Fruit fly (Drosophila melanogaster) whole organism, embryonic: Measurements from ENCODE around the gene ClpP.

Experiments used
- Bteb2 ChIP-seq: fragments of 200-800 bp; sonication (Bioruptor generic); optimal IDR thresholded peaks from 2 replicates; lab custom pipeline; 2016; ENCODE audit warnings: missing biosample characterization, missing genetic modification characterization
- C15 ChIP-seq: fragments of 200-800 bp; sonication (Bioruptor generic); IDR thresholded peaks from 3 replicates; pipeline ENCODE4 v1.3.6; 2022; ENCODE audit warnings: missing biosample characterization, missing genetic modification characterization
- CG10979 ChIP-seq: fragments of 200-800 bp; sonication (Bioruptor generic); optimal IDR thresholded peaks from 2 replicates; lab custom pipeline; 2018; ENCODE audit warnings: missing biosample characterization, mild to moderate bottlenecking, missing genetic modification characterization, moderate library complexity
- CG12299 ChIP-seq: fragments of 200-800 bp; sonication (Bioruptor generic); optimal IDR thresholded peaks from 2 replicates; lab custom pipeline; 2018; ENCODE audit warnings: missing biosample characterization, mild to moderate bottlenecking, missing genetic modification characterization
- CG14860 ChIP-seq: fragments of 200-800 bp; sonication (Bioruptor generic); IDR thresholded peaks from 3 replicates; pipeline ENCODE4 v1.3.6; 2022; ENCODE audit warnings: missing biosample characterization, missing genetic modification characterization; ENCODE audit not compliant: partially characterized antibody
- CG15601 ChIP-seq: fragments of 200-800 bp; sonication (Bioruptor generic); optimal IDR thresholded peaks from 3 replicates; lab custom pipeline; 2019; ENCODE audit warnings: missing biosample characterization, mild to moderate bottlenecking, missing genetic modification characterization, moderate library complexity
- CG16815 ChIP-seq: fragments of 200-800 bp; sonication (Bioruptor generic); optimal IDR thresholded peaks from 3 replicates; lab custom pipeline; 2017; ENCODE audit warnings: missing biosample characterization, mild to moderate bottlenecking, missing genetic modification characterization
- CG17359 ChIP-seq: fragments of 200-800 bp; sonication (Bioruptor generic); optimal IDR thresholded peaks from 3 replicates; lab custom pipeline; 2018; ENCODE audit warnings: missing biosample characterization, mild to moderate bottlenecking, missing genetic modification characterization, moderate library complexity
- CG2678 ChIP-seq: fragments of 200-800 bp; sonication (Bioruptor generic); optimal IDR thresholded peaks from 3 replicates; lab custom pipeline; 2019; ENCODE audit warnings: missing biosample characterization, mild to moderate bottlenecking, missing genetic modification characterization, moderate library complexity
- CG30403 ChIP-seq: fragments of 200-800 bp; sonication (Bioruptor generic); optimal IDR thresholded peaks from 3 replicates; lab custom pipeline; 2016; ENCODE audit warnings: missing biosample characterization, missing genetic modification characterization
- CG31365 ChIP-seq: fragments of 200-800 bp; sonication (Bioruptor generic); optimal IDR thresholded peaks from 2 replicates; lab custom pipeline; 2018; ENCODE audit warnings: missing biosample characterization, mild to moderate bottlenecking, missing genetic modification characterization
- CG31388 ChIP-seq: fragments of 200-800 bp; sonication (Bioruptor generic); optimal IDR thresholded peaks from 2 replicates; lab custom pipeline; 2016; ENCODE audit warnings: missing biosample characterization, missing genetic modification characterization
- CG3163 ChIP-seq: fragments of 200-800 bp; sonication (Bioruptor generic); optimal IDR thresholded peaks from 3 replicates; lab custom pipeline; 2016; ENCODE audit warnings: missing biosample characterization, missing genetic modification characterization
- CG3847 ChIP-seq: fragments of 200-800 bp; sonication (Bioruptor generic); IDR thresholded peaks from 2 replicates; pipeline ENCODE4 v1.3.6; 2022; ENCODE audit warnings: missing biosample characterization, missing genetic modification characterization
- CG6254 ChIP-seq: fragments of 200-800 bp; sonication (Bioruptor generic); optimal IDR thresholded peaks from 3 replicates; lab custom pipeline; 2017; ENCODE audit warnings: mild to moderate bottlenecking, missing biosample characterization, missing genetic modification reagents, missing genetic modification characterization
- CG6765 ChIP-seq: fragments of 200-800 bp; sonication (Bioruptor generic); optimal IDR thresholded peaks from 3 replicates; lab custom pipeline; 2017; ENCODE audit warnings: missing biosample characterization, mild to moderate bottlenecking, missing genetic modification characterization
- CG7745 ChIP-seq: fragments of 200-800 bp; sonication (Bioruptor generic); optimal IDR thresholded peaks from 2 replicates; lab custom pipeline; 2018; ENCODE audit warnings: missing biosample characterization, mild to moderate bottlenecking, missing genetic modification characterization, moderate library complexity
- CG9215 ChIP-seq: fragments of 200-800 bp; sonication (Bioruptor generic); IDR thresholded peaks from 2 replicates; pipeline ENCODE4 v1.3.6; 2022; ENCODE audit warnings: missing biosample characterization, missing genetic modification characterization
- CG9437 ChIP-seq: fragments of 200-800 bp; sonication (Bioruptor generic); optimal IDR thresholded peaks from 2 replicates; lab custom pipeline; 2018; ENCODE audit warnings: missing biosample characterization, mild to moderate bottlenecking, missing genetic modification characterization
- CG9609 ChIP-seq: fragments of 200-800 bp; sonication (Bioruptor generic); optimal IDR thresholded peaks from 3 replicates; lab custom pipeline; 2016; ENCODE audit warnings: missing biosample characterization, missing genetic modification characterization
- CoRest ChIP-seq: fragments of 200-800 bp; sonication (Bioruptor generic); optimal IDR thresholded peaks from 3 replicates; lab custom pipeline; 2018; ENCODE audit warnings: missing biosample characterization, mild to moderate bottlenecking, missing genetic modification characterization, moderate library complexity
- CrebB ChIP-seq: fragments of 200-800 bp; sonication (Bioruptor generic); optimal IDR thresholded peaks from 3 replicates; lab custom pipeline; 2018; ENCODE audit warnings: missing biosample characterization, mild to moderate bottlenecking, missing genetic modification characterization
- Dek ChIP-seq: fragments of 200-800 bp; sonication (Bioruptor generic); optimal IDR thresholded peaks from 3 replicates; lab custom pipeline; 2019; ENCODE audit warnings: missing biosample characterization, mild to moderate bottlenecking, missing genetic modification characterization, moderate library complexity
- Dref ChIP-seq: fragments of 200-800 bp; sonication (Bioruptor generic); IDR thresholded peaks from 2 replicates; pipeline ENCODE4 v1.3.6; 2022; ENCODE audit warnings: missing biosample characterization, missing genetic modification characterization
- E2f1 ChIP-seq: fragments of 200-800 bp; sonication (Bioruptor generic); IDR thresholded peaks from 2 replicates; pipeline ENCODE4 v1.3.6; 2022; ENCODE audit warnings: missing biosample characterization, missing genetic modification characterization
- E2f2 ChIP-seq: fragments of 200-800 bp; sonication (Bioruptor generic); IDR thresholded peaks from 2 replicates; pipeline ENCODE4 v1.3.6; 2022; ENCODE audit warnings: missing biosample characterization, missing genetic modification characterization
- Gsc ChIP-seq: fragments of 200-800 bp; sonication (Bioruptor generic); IDR thresholded peaks from 2 replicates; pipeline ENCODE4 v1.3.6; 2022; ENCODE audit warnings: missing biosample characterization, missing genetic modification characterization
- Hey ChIP-seq: fragments of 200-800 bp; sonication (Bioruptor generic); optimal IDR thresholded peaks from 3 replicates; lab custom pipeline; 2018; ENCODE audit warnings: missing biosample characterization, mild to moderate bottlenecking, missing genetic modification characterization
- Hr39 ChIP-seq: fragments of >200 bp; optimal IDR thresholded peaks from 2 replicates; lab custom pipeline; 2017
- Lim3 ChIP-seq: fragments of 200-800 bp; sonication (Bioruptor generic); IDR thresholded peaks from 2 replicates; pipeline ENCODE4 v1.3.6; 2022; ENCODE audit warnings: missing biosample characterization, missing genetic modification characterization
- Meics ChIP-seq: fragments of 200-800 bp; sonication (Bioruptor generic); optimal IDR thresholded peaks from 2 replicates; lab custom pipeline; 2017; ENCODE audit warnings: missing biosample characterization, mild to moderate bottlenecking, missing genetic modification characterization
- Mes4 ChIP-seq: fragments of 200-800 bp; sonication (Bioruptor generic); optimal IDR thresholded peaks from 2 replicates; lab custom pipeline; 2016; ENCODE audit warnings: missing biosample characterization, missing genetic modification characterization
- Myb ChIP-seq: fragments of 200-800 bp; sonication (Bioruptor generic); optimal IDR thresholded peaks from 2 replicates; lab custom pipeline; 2016; ENCODE audit warnings: missing biosample characterization, missing genetic modification characterization
- NK7.1 ChIP-seq: fragments of 200-800 bp; sonication (Bioruptor generic); optimal IDR thresholded peaks from 3 replicates; lab custom pipeline; 2016; ENCODE audit warnings: missing biosample characterization, missing genetic modification characterization
- Neu2 ChIP-seq: fragments of 200-800 bp; sonication (Bioruptor generic); optimal IDR thresholded peaks from 3 replicates; lab custom pipeline; 2016; ENCODE audit warnings: missing biosample characterization, missing genetic modification characterization, borderline replicate concordance
- Nf-YC ChIP-seq: fragments of 200-800 bp; optimal IDR thresholded peaks from 3 replicates; lab custom pipeline; 2019; ENCODE audit warnings: missing biosample characterization, mild to moderate bottlenecking, missing genetic modification characterization, moderate library complexity
- Rx ChIP-seq: fragments of 200-800 bp; sonication (Bioruptor generic); IDR thresholded peaks from 2 replicates; pipeline ENCODE4 v1.3.6; 2022; ENCODE audit warnings: missing biosample characterization, missing genetic modification characterization
- Six4 ChIP-seq: fragments of 200-800 bp; sonication (Bioruptor generic); optimal IDR thresholded peaks from 2 replicates; lab custom pipeline; 2016; ENCODE audit warnings: missing biosample characterization, missing genetic modification characterization
- btn ChIP-seq: fragments of 200-800 bp; sonication (Bioruptor generic); optimal IDR thresholded peaks from 2 replicates; lab custom pipeline; 2016; ENCODE audit warnings: missing biosample characterization, missing genetic modification characterization
- caup ChIP-seq: fragments of 200-800 bp; sonication (Bioruptor generic); optimal IDR thresholded peaks from 3 replicates; lab custom pipeline; 2017; ENCODE audit warnings: missing biosample characterization, mild to moderate bottlenecking, missing genetic modification characterization, moderate library complexity; ENCODE audit not compliant: severe bottlenecking
- chinmo ChIP-seq: fragments of 200-800 bp; sonication (Bioruptor generic); IDR thresholded peaks from 4 replicates; pipeline ENCODE4 v1.3.6; 2022; ENCODE audit warnings: missing biosample characterization, missing genetic modification characterization; ENCODE audit not compliant: partially characterized antibody
- crc ChIP-seq: fragments of 200-800 bp; sonication (Bioruptor generic); optimal IDR thresholded peaks from 2 replicates; lab custom pipeline; 2016; ENCODE audit warnings: missing biosample characterization, missing genetic modification characterization
- da ChIP-seq: fragments of 200-800 bp; sonication (Bioruptor generic); optimal IDR thresholded peaks from 2 replicates; lab custom pipeline; 2016; ENCODE audit warnings: missing biosample characterization, missing genetic modification characterization
- lab ChIP-seq: fragments of 200-800 bp; sonication (Bioruptor generic); optimal IDR thresholded peaks from 3 replicates; lab custom pipeline; 2017; ENCODE audit warnings: missing biosample characterization, missing genetic modification characterization, mild to moderate bottlenecking, moderate library complexity, missing genetic modification reagents
- rib ChIP-seq: fragments of 200-800 bp; sonication (Bioruptor generic); IDR thresholded peaks from 2 replicates; pipeline ENCODE4 v1.3.6; 2022; ENCODE audit warnings: missing biosample characterization, missing genetic modification characterization
- ro ChIP-seq: fragments of 200-800 bp; sonication (Bioruptor generic); IDR thresholded peaks from 2 replicates; pipeline ENCODE4 v1.3.6; 2022; ENCODE audit warnings: missing biosample characterization, missing genetic modification characterization
- tap ChIP-seq: fragments of 200-800 bp; optimal IDR thresholded peaks from 3 replicates; lab custom pipeline; 2019; ENCODE audit warnings: missing biosample characterization, mild to moderate bottlenecking, missing genetic modification characterization, moderate library complexity
- wor ChIP-seq: fragments of 200-800 bp; sonication (Bioruptor generic); IDR thresholded peaks from 2 replicates; pipeline ENCODE4 v1.3.6; 2022; ENCODE audit warnings: missing biosample characterization, missing genetic modification characterization
- zen2 ChIP-seq: fragments of 200-800 bp; sonication (Bioruptor generic); IDR thresholded peaks from 3 replicates; pipeline ENCODE4 v1.3.6; 2022; ENCODE audit warnings: missing biosample characterization, missing genetic modification characterization; ENCODE audit not compliant: partially characterized antibody
- zfh2 ChIP-seq: fragments of 200-800 bp; sonication (Bioruptor generic); optimal IDR thresholded peaks from 2 replicates; lab custom pipeline; 2016; ENCODE audit warnings: missing biosample characterization, missing genetic modification characterization

Gene ClpP

dm6 chr2L:10381890-10382450, 25.4 kb downstream of the ClpP start, which contains the start of gene CG5096 (continued):
- peak; percentile 94 for TF ChIP-seq tap (tag; lab: Kevin White, UChicago)
- peak; percentile 55; the same call in 1 of the 2 replicates for TF ChIP-seq Lim3
- peak; percentile 52 for TF ChIP-seq NK7.1 (GFP tag; lab: Kevin White, UChicago)
- TF ChIP-seq CG6765 (GFP tag; lab: Kevin White, UChicago) = peak; percentile 83
- TF ChIP-seq rib (GFP tag; lab: Robert Waterston, UW) = peak; percentile 86
- TF ChIP-seq Gsc = no peak
- TF ChIP-seq CG7745 (tag; lab: Kevin White, UChicago) = no peak
- peak; percentile 74 for TF ChIP-seq E2f2
- TF ChIP-seq CG3163 (GFP tag; lab: Kevin White, UChicago) = peak; percentile 46
- TF ChIP-seq CG30403 = peak; percentile 85
- TF ChIP-seq chinmo (GFP tag; lab: Robert Waterston, UW) = no peak
- peak; percentile 73 for TF ChIP-seq CG9437 (GFP tag; lab: Kevin White, UChicago)
- TF ChIP-seq Meics (GFP tag; lab: Kevin White, UChicago) = peak; percentile 91
- peak; percentile 83 for TF ChIP-seq CG15601 (tag; lab: Kevin White, UChicago)
- TF ChIP-seq CoRest (tag; lab: Kevin White, UChicago) = peak; percentile 93
- peak; percentile 69 for TF ChIP-seq Nf-YC (tag; lab: Kevin White, UChicago)
- peak; percentile 97 for TF ChIP-seq CG2678
- TF ChIP-seq CG3847 (GFP tag; lab: Robert Waterston, UW) = peak; percentile 82; the same call in 1 of the 2 replicates
- TF ChIP-seq Hey = no peak
- no peak for TF ChIP-seq CG14860
- peak; percentile 93 for TF ChIP-seq caup (GFP tag; lab: Kevin White, UChicago)
- TF ChIP-seq CG17359 (tag; lab: Kevin White, UChicago) = peak; percentile 94
- TF ChIP-seq CG12299 = peak; percentile 90
- TF ChIP-seq Dek (tag; lab: Kevin White, UChicago) = peak; percentile 94
- TF ChIP-seq zen2 (GFP tag; lab: Robert Waterston, UW) = no peak
- TF ChIP-seq Mes4 = peak; percentile 29
- TF ChIP-seq crc (GFP tag; lab: Kevin White, UChicago) = peak; percentile 79
- peak; percentile 88 for TF ChIP-seq E2f1
- peak; percentile 67 for TF ChIP-seq zfh2 (GFP tag; lab: Kevin White, UChicago)
- peak; percentile 21 for TF ChIP-seq CG31388 (GFP tag; lab: Kevin White, UChicago)
- no peak for TF ChIP-seq Rx (GFP tag; lab: Robert Waterston, UW)
- no peak; the same call in none of the 2 replicates for TF ChIP-seq CG9215 (GFP tag; lab: Robert Waterston, UW)
- TF ChIP-seq Hr39 = no peak
- peak; percentile 39; the same call in 1 of the 2 replicates for TF ChIP-seq ro (GFP tag; lab: Robert Waterston, UW)
- peak; percentile 53 for TF ChIP-seq CG9609 (GFP tag; lab: Kevin White, UChicago)
- peak; percentile 60 for TF ChIP-seq CG6254 (GFP tag; lab: Kevin White, UChicago)
- TF ChIP-seq Myb (GFP tag; lab: Kevin White, UChicago) = peak; percentile 68
- TF ChIP-seq CG10979 = peak; percentile 80
- TF ChIP-seq wor (GFP tag; lab: Robert Waterston, UW) = peak; percentile 76
- TF ChIP-seq C15 (GFP tag; lab: Robert Waterston, UW) = peak; percentile 72; the same call in 1 of the 3 replicates
- TF ChIP-seq CG16815 (GFP tag; lab: Kevin White, UChicago) = peak; percentile 14
- peak; percentile 80 for TF ChIP-seq Bteb2 (GFP tag; lab: Kevin White, UChicago)
- peak; percentile 66 for TF ChIP-seq da (GFP tag; lab: Kevin White, UChicago)
- TF ChIP-seq btn (GFP tag; lab: Kevin White, UChicago) = peak; percentile 41
- TF ChIP-seq lab (GFP tag; lab: Kevin White, UChicago) = peak; percentile 97
- no peak for TF ChIP-seq Neu2
- TF ChIP-seq CrebB (tag; lab: Kevin White, UChicago) = peak; percentile 89
- peak; percentile 71 for TF ChIP-seq CG31365
- TF ChIP-seq Dref (GFP tag; lab: Robert Waterston, UW) = no peak
- TF ChIP-seq Six4 (GFP tag; lab: Kevin White, UChicago) = peak; percentile 68
